Worm (Caenorhabditis elegans) whole organism, L3 larva: Measurements from ENCODE around the gene his-32.

Experiments
- aly-2 ChIP-seq: fragments of 150-350 bp; optimal IDR thresholded peaks from 2 replicates; lab custom pipeline; 2014; ENCODE audit warnings: missing biosample characterization, missing genetic modification characterization
- ama-1 ChIP-seq: fragments of 150-350 bp; optimal IDR thresholded peaks from 2 replicates; lab custom pipeline; 2018
- egl-27 ChIP-seq: sonication (generic microtip); optimal IDR thresholded peaks from 4 replicates; lab custom pipeline; 2017; ENCODE audit warnings: missing biosample characterization, missing genetic modification reagents, missing genetic modification characterization
- elt-2 ChIP-seq: sonication (generic microtip); optimal IDR thresholded peaks from 2 replicates; lab custom pipeline; 2016; ENCODE audit warnings: missing genetic modification reagents, mild to moderate bottlenecking, missing genetic modification characterization, missing compliant biosample characterization
- elt-3 ChIP-seq, 3 experiments: fragments of 150-350 bp in 1 of 3; sonication (generic microtip) in 2 of 3; optimal IDR thresholded peaks; 2 replicates in 2 of 3; 4 replicates in 1 of 3; lab custom pipeline; 2014 to 2017; ENCODE audit warnings: missing biosample characterization in 3 of 3, missing genetic modification characterization in 3 of 3
- fkh-10 ChIP-seq: sonication (generic microtip); optimal IDR thresholded peaks from 2 replicates; lab custom pipeline; 2017; ENCODE audit warnings: missing biosample characterization, missing genetic modification reagents, missing genetic modification characterization
- fos-1 ChIP-seq: fragments of 150-350 bp; optimal IDR thresholded peaks from 2 replicates; lab custom pipeline; 2014; ENCODE audit warnings: missing biosample characterization, missing genetic modification characterization
- jun-1 ChIP-seq: fragments of 150-350 bp; optimal IDR thresholded peaks from 2 replicates; lab custom pipeline; 2014; ENCODE audit warnings: missing biosample characterization, missing genetic modification reagents, missing genetic modification characterization
- mdl-1 ChIP-seq: fragments of 150-350 bp; optimal IDR thresholded peaks from 2 replicates; lab custom pipeline; 2014; ENCODE audit warnings: missing biosample characterization, missing genetic modification characterization
- nfya-1 ChIP-seq: sonication (generic microtip); optimal IDR thresholded peaks from 2 replicates; lab custom pipeline; 2017; ENCODE audit warnings: missing genetic modification characterization, mild to moderate bottlenecking, missing compliant biosample characterization, antibody characterized with exemption, moderate library complexity; ENCODE audit not compliant: insufficient read depth
- nhr-11 ChIP-seq: fragments of 150-350 bp; optimal IDR thresholded peaks from 2 replicates; lab custom pipeline; 2014; ENCODE audit warnings: missing biosample characterization, missing genetic modification characterization
- nhr-28 ChIP-seq: fragments of 150-350 bp; optimal IDR thresholded peaks from 2 replicates; lab custom pipeline; 2014; ENCODE audit warnings: missing biosample characterization, missing genetic modification characterization
- nhr-67 ChIP-seq: fragments of 150-350 bp; optimal IDR thresholded peaks from 2 replicates; lab custom pipeline; 2014; ENCODE audit warnings: missing biosample characterization, missing genetic modification characterization
- nhr-77 ChIP-seq: fragments of 150-350 bp; optimal IDR thresholded peaks from 2 replicates; lab custom pipeline; 2014; ENCODE audit warnings: missing biosample characterization, missing genetic modification characterization
- pha-4 ChIP-seq: fragments of 150-350 bp; optimal IDR thresholded peaks from 2 replicates; lab custom pipeline; 2014; ENCODE audit warnings: missing biosample characterization, missing genetic modification reagents, missing genetic modification characterization
- pqm-1 ChIP-seq: fragments of 150-350 bp; optimal IDR thresholded peaks from 2 replicates; lab custom pipeline; 2017; ENCODE audit warnings: missing biosample characterization, missing genetic modification characterization, inconsistent platforms
- skn-1 ChIP-seq: fragments of 150-350 bp; optimal IDR thresholded peaks from 2 replicates; lab custom pipeline; 2014; ENCODE audit warnings: missing biosample characterization, missing genetic modification characterization
- zag-1 ChIP-seq: fragments of 150-350 bp; optimal IDR thresholded peaks from 2 replicates; lab custom pipeline; 2014; ENCODE audit warnings: missing biosample characterization, missing genetic modification characterization
- ztf-11 ChIP-seq: fragments of 150-350 bp; optimal IDR thresholded peaks from 2 replicates; lab custom pipeline; 2014; ENCODE audit warnings: missing biosample characterization, missing genetic modification characterization

his-32 gene

ce11 chrIV:8379683-8380082 lies 45.6 kb downstream of the his-32 start, which contains the start of gene praf-3:
praf-3 (plus strand) TSS chrIV:8379983.
- TF ChIP-seq nhr-11 (tag; lab: Kevin White, UChicago): no peak
- TF ChIP-seq ztf-11: no peak
- no peak for TF ChIP-seq pqm-1 (tag; lab: Kevin White, UChicago)
- TF ChIP-seq nhr-77 (tag; lab: Kevin White, UChicago): no peak
- TF ChIP-seq elt-3 (tag; optimal IDR thresholded peaks at IDR 0.05; lab: Kevin White, UChicago): no peak
- no peak for TF ChIP-seq aly-2
- TF ChIP-seq zag-1 (tag; lab: Kevin White, UChicago): no peak
- no peak for TF ChIP-seq egl-27 (tag; lab: Kevin White, UChicago)
- TF ChIP-seq fkh-10 (GFP tag; lab: Kevin White, UChicago): no peak
- TF ChIP-seq nhr-67 (tag; lab: Kevin White, UChicago): no peak
- TF ChIP-seq mdl-1: no peak
- TF ChIP-seq, all 47 proteins: peak for 0

- TF ChIP-seq skn-1 (tag; lab: Kevin White, UChicago) (no peak), jun-1 (tag; lab: Kevin White, UChicago) (peak; percentile 32), ama-1 (lab: Kevin White, UChicago) (no peak), pqm-1 (tag; lab: Kevin White, UChicago) (peak; percentile 89), pha-4 (peak; percentile 59), aly-2 (no peak), elt-2 (tag; lab: Kevin White, UChicago) (peak; percentile 97)
Measured at ce11 chrIV:8380266-8380850, 46.3 kb downstream of the his-32 start.

- no peak for TF ChIP-seq fos-1
- TF ChIP-seq nhr-28 (tag; lab: Kevin White, UChicago): no peak
- TF ChIP-seq nfya-1 (tag; lab: Kevin White, UChicago): no peak
- no peak for TF ChIP-seq ama-1 (lab: Kevin White, UChicago)
Measured at ce11 chrIV:8382695-8383094, 48.6 kb downstream of the his-32 start, which contains the start of gene D2096.9. D2096.9 (minus strand) TSS chrIV:8382795.
